Fruit fly (Drosophila melanogaster) whole organism, embryonic: ENCODE measurements around the gene CG18788.
A peak's percentile ranks its signal among the peaks of the same experiment; 100 is the strongest.

Experiments
- Asciz ChIP-seq: fragments of 200-800 bp; sonication (Bioruptor generic); optimal IDR thresholded peaks from 2 replicates; lab custom pipeline; 2017; ENCODE audit warnings: missing biosample characterization, mild to moderate bottlenecking, missing genetic modification characterization, missing genetic modification reagents
- Atf3 ChIP-seq: fragments of 200-800 bp; sonication (Bioruptor generic); optimal IDR thresholded peaks from 3 replicates; lab custom pipeline; 2016; ENCODE audit warnings: missing biosample characterization, missing genetic modification characterization
- CG1024 ChIP-seq: fragments of 200-800 bp; sonication (Bioruptor generic); IDR thresholded peaks from 2 replicates; pipeline ENCODE4 v1.3.6; 2022; ENCODE audit warnings: missing biosample characterization, missing genetic modification characterization
- CG10565 ChIP-seq: fragments of 200-800 bp; sonication (Bioruptor generic); optimal IDR thresholded peaks from 3 replicates; lab custom pipeline; 2016; ENCODE audit warnings: missing biosample characterization, mild to moderate bottlenecking, missing genetic modification characterization
- CG11093 ChIP-seq: fragments of 200-800 bp; sonication (Bioruptor generic); IDR thresholded peaks from 3 replicates; pipeline ENCODE4 v1.3.6; 2022; ENCODE audit warnings: missing biosample characterization, missing genetic modification characterization
- CG12104 ChIP-seq: fragments of 200-800 bp; sonication (Bioruptor generic); optimal IDR thresholded peaks from 3 replicates; lab custom pipeline; 2016; ENCODE audit warnings: missing biosample characterization, missing genetic modification characterization
- CG12769 ChIP-seq: fragments of 200-800 bp; sonication (Bioruptor generic); optimal IDR thresholded peaks from 2 replicates; lab custom pipeline; 2019; ENCODE audit warnings: missing biosample characterization, mild to moderate bottlenecking, missing genetic modification characterization, moderate library complexity
- CG13287 ChIP-seq: fragments of 200-800 bp; sonication (Bioruptor generic); IDR thresholded peaks from 2 replicates; pipeline ENCODE4 v1.3.6; 2022; ENCODE audit warnings: missing biosample characterization, missing genetic modification characterization; ENCODE audit not compliant: partially characterized antibody
- CG14050 ChIP-seq: fragments of 200-800 bp; sonication (Bioruptor generic); IDR thresholded peaks from 3 replicates; pipeline ENCODE4 v1.3.6; 2022; ENCODE audit warnings: missing biosample characterization, missing genetic modification characterization
- CG14860 ChIP-seq: fragments of 200-800 bp; sonication (Bioruptor generic); IDR thresholded peaks from 3 replicates; pipeline ENCODE4 v1.3.6; 2022; ENCODE audit warnings: missing biosample characterization, missing genetic modification characterization; ENCODE audit not compliant: partially characterized antibody
- CG18476 ChIP-seq: fragments of 200-800 bp; sonication (Bioruptor generic); optimal IDR thresholded peaks from 2 replicates; lab custom pipeline; 2016; ENCODE audit warnings: missing biosample characterization, mild to moderate bottlenecking, missing genetic modification characterization
- CG18599 ChIP-seq: fragments of 200-800 bp; sonication (Bioruptor generic); optimal IDR thresholded peaks from 3 replicates; lab custom pipeline; 2017; ENCODE audit warnings: missing biosample characterization, missing genetic modification characterization, mild to moderate bottlenecking, moderate library complexity, missing genetic modification reagents
- CG30020 ChIP-seq: fragments of 200-800 bp; optimal IDR thresholded peaks from 2 replicates; lab custom pipeline; 2019; ENCODE audit warnings: missing biosample characterization, mild to moderate bottlenecking, missing genetic modification characterization, moderate library complexity
- CG30403 ChIP-seq: fragments of 200-800 bp; sonication (Bioruptor generic); optimal IDR thresholded peaks from 3 replicates; lab custom pipeline; 2016; ENCODE audit warnings: missing biosample characterization, missing genetic modification characterization
- CG31388 ChIP-seq: fragments of 200-800 bp; sonication (Bioruptor generic); optimal IDR thresholded peaks from 2 replicates; lab custom pipeline; 2016; ENCODE audit warnings: missing biosample characterization, missing genetic modification characterization
- CG34376 ChIP-seq: fragments of 200-800 bp; sonication (Bioruptor generic); optimal IDR thresholded peaks from 2 replicates; lab custom pipeline; 2018; ENCODE audit warnings: missing biosample characterization, mild to moderate bottlenecking, missing genetic modification characterization
- CG3995 ChIP-seq: fragments of 200-800 bp; sonication (Bioruptor generic); optimal IDR thresholded peaks from 3 replicates; lab custom pipeline; 2016; ENCODE audit warnings: missing biosample characterization, missing genetic modification characterization
- CG6765 ChIP-seq: fragments of 200-800 bp; sonication (Bioruptor generic); optimal IDR thresholded peaks from 3 replicates; lab custom pipeline; 2017; ENCODE audit warnings: missing biosample characterization, mild to moderate bottlenecking, missing genetic modification characterization
- CG9609 ChIP-seq: fragments of 200-800 bp; sonication (Bioruptor generic); optimal IDR thresholded peaks from 3 replicates; lab custom pipeline; 2016; ENCODE audit warnings: missing biosample characterization, missing genetic modification characterization
- Camta ChIP-seq: fragments of 200-800 bp; sonication (Bioruptor generic); optimal IDR thresholded peaks from 2 replicates; lab custom pipeline; 2016; ENCODE audit warnings: missing biosample characterization, missing genetic modification characterization
- D19A ChIP-seq: fragments of 200-800 bp; optimal IDR thresholded peaks from 3 replicates; lab custom pipeline; 2019; ENCODE audit warnings: missing biosample characterization, mild to moderate bottlenecking, missing genetic modification characterization, moderate library complexity
- D19B ChIP-seq: fragments of 200-800 bp; sonication (Bioruptor generic); optimal IDR thresholded peaks from 2 replicates; lab custom pipeline; 2017; ENCODE audit warnings: missing biosample characterization, mild to moderate bottlenecking, missing genetic modification characterization
- Dll ChIP-seq: fragments of 200-800 bp; sonication (Bioruptor generic); IDR thresholded peaks from 4 replicates; pipeline ENCODE4 v1.3.6; 2022; ENCODE audit warnings: missing biosample characterization, missing genetic modification characterization; ENCODE audit not compliant: partially characterized antibody
- Elba2 ChIP-seq: fragments of 200-800 bp; sonication (Bioruptor generic); optimal IDR thresholded peaks from 3 replicates; lab custom pipeline; 2016; ENCODE audit warnings: missing biosample characterization, missing genetic modification characterization
- Hmr ChIP-seq: fragments of 200-800 bp; sonication (Bioruptor generic); optimal IDR thresholded peaks from 3 replicates; lab custom pipeline; 2017; ENCODE audit warnings: mild to moderate bottlenecking, missing biosample characterization, missing genetic modification reagents, missing genetic modification characterization
- Kr ChIP-seq: fragments of 200-800 bp; sonication (Bioruptor generic); optimal IDR thresholded peaks from 2 replicates; lab custom pipeline; 2017; ENCODE audit warnings: missing biosample characterization, mild to moderate bottlenecking, missing genetic modification characterization
- Lhr ChIP-seq: fragments of 200-800 bp; sonication (Bioruptor generic); optimal IDR thresholded peaks from 3 replicates; lab custom pipeline; 2017; ENCODE audit warnings: mild to moderate bottlenecking, missing biosample characterization, missing genetic modification reagents, missing genetic modification characterization
- Lim3 ChIP-seq: fragments of 200-800 bp; sonication (Bioruptor generic); IDR thresholded peaks from 2 replicates; pipeline ENCODE4 v1.3.6; 2022; ENCODE audit warnings: missing biosample characterization, missing genetic modification characterization
- Myb ChIP-seq: fragments of 200-800 bp; sonication (Bioruptor generic); optimal IDR thresholded peaks from 2 replicates; lab custom pipeline; 2016; ENCODE audit warnings: missing biosample characterization, missing genetic modification characterization
- Scr ChIP-seq: fragments of 200-800 bp; sonication (Bioruptor generic); IDR thresholded peaks from 2 replicates; pipeline ENCODE4 v1.3.6; 2022; ENCODE audit warnings: missing biosample characterization, missing genetic modification characterization; ENCODE audit not compliant: partially characterized antibody
- Sox102F ChIP-seq: fragments of 200-800 bp; sonication (Bioruptor generic); optimal IDR thresholded peaks from 2 replicates; lab custom pipeline; 2018; ENCODE audit warnings: missing biosample characterization, mild to moderate bottlenecking, missing genetic modification characterization, moderate library complexity
- TFAM ChIP-seq: fragments of 200-800 bp; sonication (Bioruptor generic); optimal IDR thresholded peaks from 2 replicates; lab custom pipeline; 2017; ENCODE audit warnings: missing biosample characterization, missing genetic modification characterization, inconsistent platforms
- Xrp1 ChIP-seq: fragments of 200-800 bp; sonication (Bioruptor generic); IDR thresholded peaks from 2 replicates; pipeline ENCODE4 v1.3.6; 2022; ENCODE audit warnings: missing biosample characterization, missing genetic modification characterization
- bowl ChIP-seq: fragments of 200-800 bp; sonication (Bioruptor generic); IDR thresholded peaks from 2 replicates; pipeline ENCODE4 v1.3.6; 2022; ENCODE audit warnings: missing biosample characterization, missing genetic modification characterization
- chif ChIP-seq, 2 experiments: fragments of 200-800 bp; sonication (Bioruptor generic); optimal IDR thresholded peaks; 3 replicates each; lab custom pipeline; 2016; ENCODE audit warnings: missing biosample characterization in 2 of 2, missing genetic modification characterization in 2 of 2
- dan ChIP-seq: fragments of 200-800 bp; sonication (Bioruptor generic); IDR thresholded peaks from 2 replicates; pipeline ENCODE4 v1.3.6; 2022; ENCODE audit warnings: missing biosample characterization, missing genetic modification characterization
- disco-r ChIP-seq: fragments of 200-800 bp; sonication (Bioruptor generic); optimal IDR thresholded peaks from 2 replicates; lab custom pipeline; 2016; ENCODE audit warnings: missing biosample characterization, missing genetic modification characterization
- eve ChIP-seq, 2 experiments: fragments of >200 bp; optimal IDR thresholded peaks; 2 replicates each; lab custom pipeline; 2017; ENCODE audit warnings: missing biosample characterization in 2 of 2, missing genetic modification characterization in 2 of 2
- fd3F ChIP-seq: fragments of 200-800 bp; sonication (Bioruptor generic); optimal IDR thresholded peaks from 2 replicates; lab custom pipeline; 2018; ENCODE audit warnings: missing biosample characterization, mild to moderate bottlenecking, missing genetic modification characterization, moderate library complexity
- gcm2 ChIP-seq: fragments of 200-800 bp; sonication (Bioruptor generic); optimal IDR thresholded peaks from 2 replicates; lab custom pipeline; 2016; ENCODE audit warnings: missing biosample characterization, missing genetic modification characterization
- gfzf ChIP-seq: fragments of 200-800 bp; sonication (Bioruptor generic); optimal IDR thresholded peaks from 2 replicates; lab custom pipeline; 2016; ENCODE audit warnings: missing biosample characterization, mild to moderate bottlenecking, missing genetic modification characterization, moderate library complexity
- gt ChIP-seq: fragments of 200-800 bp; sonication (Bioruptor generic); IDR thresholded peaks from 2 replicates; pipeline ENCODE4 v1.3.6; 2022; ENCODE audit warnings: missing biosample characterization, missing genetic modification characterization
- lilli ChIP-seq: fragments of 200-800 bp; sonication (Bioruptor generic); optimal IDR thresholded peaks from 3 replicates; lab custom pipeline; 2016; ENCODE audit warnings: missing biosample characterization, missing genetic modification characterization
- pho ChIP-seq: fragments of 200-800 bp; sonication (Bioruptor generic); optimal IDR thresholded peaks from 2 replicates; lab custom pipeline; 2016; ENCODE audit warnings: missing biosample characterization, missing genetic modification characterization
- sisA ChIP-seq: fragments of 200-800 bp; sonication (Bioruptor generic); IDR thresholded peaks from 2 replicates; pipeline ENCODE4 v1.3.6; 2022; ENCODE audit warnings: missing biosample characterization, missing genetic modification characterization
- tgo ChIP-seq: fragments of 200-800 bp; sonication (Bioruptor generic); IDR thresholded peaks from 3 replicates; pipeline ENCODE4 v1.3.6; 2022; ENCODE audit warnings: missing biosample characterization, missing genetic modification characterization
- tio ChIP-seq: fragments of 200-800 bp; sonication (Bioruptor generic); optimal IDR thresholded peaks from 2 replicates; lab custom pipeline; 2017; ENCODE audit warnings: missing biosample characterization, missing genetic modification characterization, inconsistent platforms
- tx ChIP-seq: fragments of 200-800 bp; sonication (Bioruptor generic); optimal IDR thresholded peaks from 2 replicates; lab custom pipeline; 2016; ENCODE audit warnings: missing biosample characterization, missing genetic modification characterization

CG18788 gene

dm6 chr2L:12045941-12046855, 12.2 kb downstream of the CG18788 start, which contains the start of gene CG6770 (continued):
- TF ChIP-seq TFAM (GFP tag; lab: Kevin White, UChicago) = no peak
- peak; percentile 45 for TF ChIP-seq pho (GFP tag; lab: Kevin White, UChicago)
- TF ChIP-seq CG9609 (GFP tag; lab: Kevin White, UChicago) = peak; percentile 48
- peak; percentile 78 for TF ChIP-seq Xrp1
- TF ChIP-seq chif (GFP tag; optimal IDR thresholded peaks at IDR 0.05; lab: Kevin White, UChicago) = peak in 1 of 2 experiments; percentile 19
- peak; percentile 88 for TF ChIP-seq Hmr (GFP tag; lab: Kevin White, UChicago)
- no peak for TF ChIP-seq Lim3 (GFP tag; lab: Robert Waterston, UW)
- no peak; the same call in none of the 2 replicates for TF ChIP-seq CG1024
- no peak for TF ChIP-seq dan (GFP tag; lab: Robert Waterston, UW)
- peak; percentile 84 for TF ChIP-seq CG34376 (GFP tag; lab: Kevin White, UChicago)
- TF ChIP-seq CG6765 (GFP tag; lab: Kevin White, UChicago) = peak; percentile 89
- peak; percentile 74 for TF ChIP-seq D19A (tag; lab: Kevin White, UChicago)
- TF ChIP-seq Scr = peak; percentile 36
- TF ChIP-seq CG11093 (GFP tag; lab: Robert Waterston, UW) = peak; percentile 73; the same call in 2 of the 3 replicates
- TF ChIP-seq CG14860 = no peak
- TF ChIP-seq gt (GFP tag; lab: Robert Waterston, UW) = peak; percentile 48; the same call in 1 of the 2 replicates
- TF ChIP-seq disco-r (GFP tag; lab: Kevin White, UChicago) = no peak
- TF ChIP-seq fd3F (GFP tag; lab: Kevin White, UChicago) = peak; percentile 84
- peak; percentile 8 for TF ChIP-seq gcm2 (GFP tag; lab: Kevin White, UChicago)
- TF ChIP-seq bowl (GFP tag; lab: Robert Waterston, UW) = peak; percentile 86; the same call in 1 of the 2 replicates
- peak; percentile 79 for TF ChIP-seq Sox102F
- TF ChIP-seq Kr (GFP tag; lab: Kevin White, UChicago) = no peak
- peak; percentile 75 for TF ChIP-seq lilli
- peak; percentile 64 for TF ChIP-seq tio (GFP tag; lab: Kevin White, UChicago)
- no peak for TF ChIP-seq Atf3 (GFP tag; lab: Kevin White, UChicago)
- TF ChIP-seq eve (GFP tag; optimal IDR thresholded peaks at IDR 0.05; lab: Kevin White, UChicago) = no peak
- TF ChIP-seq CG30403 = peak; percentile 77
- TF ChIP-seq CG30020 = peak; percentile 20
- peak; percentile 65 for TF ChIP-seq Asciz (GFP tag; lab: Kevin White, UChicago)
- no peak for TF ChIP-seq CG10565 (GFP tag; lab: Kevin White, UChicago)
- TF ChIP-seq CG13287 = peak; percentile 28; the same call in 1 of the 2 replicates
- peak; percentile 14 for TF ChIP-seq Myb
- peak; percentile 77 for TF ChIP-seq CG12769 (tag; lab: Kevin White, UChicago)
- peak; percentile 70 for TF ChIP-seq D19B (GFP tag; lab: Kevin White, UChicago)
- peak; percentile 14 for TF ChIP-seq CG31388 (GFP tag; lab: Kevin White, UChicago)
- peak; percentile 25 for TF ChIP-seq CG3995
- TF ChIP-seq CG14050 = peak; percentile 82
- TF ChIP-seq gfzf = no peak
- TF ChIP-seq Lhr (GFP tag; lab: Kevin White, UChicago) = peak; percentile 32
- TF ChIP-seq tgo (GFP tag; lab: Robert Waterston, UW) = peak; percentile 88
- peak; percentile 85 for TF ChIP-seq CG12104 (GFP tag; lab: Kevin White, UChicago)
- TF ChIP-seq Camta = peak; percentile 0
- TF ChIP-seq sisA (GFP tag; lab: Robert Waterston, UW) = peak; percentile 51
- TF ChIP-seq Elba2 = no peak
- no peak for TF ChIP-seq Dll (GFP tag; lab: Robert Waterston, UW)
- no peak for TF ChIP-seq tx
- peak; percentile 70 for TF ChIP-seq CG18476 (GFP tag; lab: Kevin White, UChicago)
- peak; percentile 92 for TF ChIP-seq CG18599 (GFP tag; lab: Kevin White, UChicago)
